Fruit fly (Drosophila melanogaster): ENCODE data around the gene heph.

- no peak for TF ChIP-seq Hr78 (GFP tag; optimal IDR thresholded peaks at IDR 0.05)
- no peak for TF ChIP-seq Abd-B (GFP tag; optimal IDR thresholded peaks at IDR 0.05)
- TF ChIP-seq tai (GFP tag; optimal IDR thresholded peaks at IDR 0.05), result no peak
- no peak for TF ChIP-seq sage (GFP tag; optimal IDR thresholded peaks at IDR 0.05)
- TF ChIP-seq Jra (GFP tag; optimal IDR thresholded peaks at IDR 0.05), result no peak
- TF ChIP-seq Mio (GFP tag; optimal IDR thresholded peaks at IDR 0.05), result no peak
- no peak for TF ChIP-seq dl (GFP tag; optimal IDR thresholded peaks at IDR 0.05; ENCODE audit: insufficient read depth in 1 of 2, partially characterized antibody in 2 of 2)
Measured at dm6 chr3R:31954463-31954862, 60.9 kb downstream of the heph start.

Measured in whole organism, wandering third instar larva.